Fruit fly (Drosophila melanogaster) whole organism, wandering third instar larva: ENCODE data around the gene Arts.

ENCODE experiments used
- Abd-B ChIP-seq: fragments of >200 bp; optimal IDR thresholded peaks from 2 replicates; lab custom pipeline; 2017; ENCODE audit warnings: missing biosample characterization, missing genetic modification characterization
- CG32264 ChIP-seq: fragments of 200-800 bp; sonication (Bioruptor generic); optimal IDR thresholded peaks from 2 replicates; lab custom pipeline; 2016; ENCODE audit warnings: missing biosample characterization, missing genetic modification characterization
- CG9705 ChIP-seq: fragments of 200-800 bp; sonication (Bioruptor generic); optimal IDR thresholded peaks from 2 replicates; lab custom pipeline; 2018; ENCODE audit warnings: missing biosample characterization, mild to moderate bottlenecking, missing genetic modification characterization
- CrebA ChIP-seq: fragments of 200-800 bp; sonication (Bioruptor generic); optimal IDR thresholded peaks from 2 replicates; lab custom pipeline; 2016; ENCODE audit warnings: missing biosample characterization, mild to moderate bottlenecking, missing genetic modification characterization, borderline replicate concordance
- Dfd ChIP-seq: fragments of >200 bp; optimal IDR thresholded peaks from 2 replicates; lab custom pipeline; 2017; ENCODE audit warnings: missing biosample characterization, missing genetic modification characterization
- Dif ChIP-seq: fragments of 200-275, 200-300 bp; sonication (Bioruptor generic); optimal IDR thresholded peaks from 2 replicates; lab custom pipeline; 2018; ENCODE audit warnings: missing biosample characterization, missing genetic modification characterization; ENCODE audit not compliant: partially characterized antibody
- GATAd ChIP-seq: sonication (Bioruptor generic); optimal IDR thresholded peaks from 2 replicates; lab custom pipeline; 2016; ENCODE audit warnings: missing biosample characterization, missing genetic modification characterization
- HLH106 ChIP-seq: fragments of 200-800 bp; optimal IDR thresholded peaks from 3 replicates; lab custom pipeline; 2019; ENCODE audit warnings: missing biosample characterization, mild to moderate bottlenecking, missing genetic modification characterization, moderate library complexity
- Hnf4 ChIP-seq: fragments of 200-800 bp; sonication (Bioruptor generic); optimal IDR thresholded peaks from 2 replicates; lab custom pipeline; 2016; ENCODE audit warnings: missing biosample characterization, mild to moderate bottlenecking, missing genetic modification characterization
- Hr78 ChIP-seq: fragments of >200 bp; optimal IDR thresholded peaks from 2 replicates; lab custom pipeline; 2017; ENCODE audit warnings: missing biosample characterization, missing genetic modification characterization
- Hr83 ChIP-seq: fragments of 200-300 bp; sonication (Bioruptor generic); optimal IDR thresholded peaks from 2 replicates; lab custom pipeline; 2016; ENCODE audit warnings: missing biosample characterization, mild to moderate bottlenecking, missing genetic modification characterization, moderate library complexity; ENCODE audit not compliant: poor library complexity, severe bottlenecking
- Jra ChIP-seq: sonication (Bioruptor generic); optimal IDR thresholded peaks from 2 replicates; lab custom pipeline; 2016; ENCODE audit warnings: missing biosample characterization, missing genetic modification characterization
- Mio ChIP-seq: sonication (Bioruptor generic); optimal IDR thresholded peaks from 2 replicates; lab custom pipeline; 2016; ENCODE audit warnings: missing biosample characterization, missing genetic modification characterization
- Myc ChIP-seq: fragments of >200 bp; optimal IDR thresholded peaks from 2 replicates; lab custom pipeline; 2017
- N ChIP-seq: fragments of >200 bp; optimal IDR thresholded peaks from 2 replicates; lab custom pipeline; 2018; ENCODE audit warnings: missing biosample characterization, missing external identifiers, missing genetic modification characterization
- OdsH ChIP-seq: fragments of 200-800 bp; sonication (Bioruptor generic); optimal IDR thresholded peaks from 2 replicates; lab custom pipeline; 2016; ENCODE audit warnings: missing biosample characterization, mild to moderate bottlenecking, missing genetic modification characterization
- Rel ChIP-seq, 2 experiments: fragments of 200-800 bp; sonication (Bioruptor generic) in 1 of 2; optimal IDR thresholded peaks; 2 replicates in 1 of 2; 3 replicates in 1 of 2; lab custom pipeline; 2016 to 2019; ENCODE audit warnings: mild to moderate bottlenecking in 2 of 2, missing biosample characterization in 2 of 2, missing genetic modification characterization in 2 of 2, moderate library complexity in 1 of 2
- Sp1 ChIP-seq: fragments of 200-800 bp; sonication (Bioruptor generic); optimal IDR thresholded peaks from 3 replicates; lab custom pipeline; 2019; ENCODE audit warnings: missing biosample characterization, mild to moderate bottlenecking, missing genetic modification characterization, moderate library complexity
- Vsx2 ChIP-seq: fragments of 200-300, 225-300 bp; sonication (Bioruptor generic); optimal IDR thresholded peaks from 2 replicates; lab custom pipeline; 2018; ENCODE audit warnings: missing biosample characterization, missing genetic modification characterization; ENCODE audit not compliant: partially characterized antibody
- br ChIP-seq: fragments of 200-800 bp; sonication (Bioruptor generic); optimal IDR thresholded peaks from 2 replicates; lab custom pipeline; 2016; ENCODE audit warnings: missing biosample characterization, missing genetic modification characterization
- brk ChIP-seq: fragments of 200-800 bp; sonication (Bioruptor generic); optimal IDR thresholded peaks from 2 replicates; lab custom pipeline; 2016; ENCODE audit warnings: missing biosample characterization, mild to moderate bottlenecking, missing genetic modification characterization
- dl ChIP-seq, 2 experiments: fragments of 175-275, 200-275 bp in 1 of 2; fragments of 200-275 bp in 1 of 2; sonication (Bioruptor generic); optimal IDR thresholded peaks; lab custom pipeline; 2018; ENCODE audit warnings: mild to moderate bottlenecking in 2 of 2, missing biosample characterization in 2 of 2, missing genetic modification characterization in 2 of 2, moderate library complexity in 2 of 2; ENCODE audit not compliant: partially characterized antibody in 2 of 2, insufficient read depth in 1 of 2
- dmrt93B ChIP-seq: fragments of 200-800 bp; sonication (Bioruptor generic); optimal IDR thresholded peaks from 2 replicates; lab custom pipeline; 2018; ENCODE audit warnings: missing biosample characterization, mild to moderate bottlenecking, missing genetic modification characterization
- dsf ChIP-seq: sonication (Bioruptor generic); optimal IDR thresholded peaks from 2 replicates; lab custom pipeline; 2016; ENCODE audit warnings: missing biosample characterization, missing genetic modification characterization, borderline replicate concordance
- ey ChIP-seq: fragments of 200-800 bp; sonication (Bioruptor generic); optimal IDR thresholded peaks from 2 replicates; lab custom pipeline; 2016; ENCODE audit warnings: missing biosample characterization, missing genetic modification characterization
- foxo ChIP-seq, 2 experiments: fragments of 200-800 bp; sonication (Bioruptor generic); optimal IDR thresholded peaks; 2 replicates in 1 of 2; 3 replicates in 1 of 2; lab custom pipeline; 2016 to 2017; ENCODE audit warnings: missing biosample characterization in 2 of 2, missing genetic modification characterization in 2 of 2
- fru ChIP-seq: fragments of 200-800 bp; sonication (Bioruptor generic); optimal IDR thresholded peaks from 3 replicates; lab custom pipeline; 2016; ENCODE audit warnings: missing biosample characterization, mild to moderate bottlenecking, missing genetic modification characterization
- h ChIP-seq: fragments of 200-800 bp; sonication (Bioruptor generic); optimal IDR thresholded peaks from 3 replicates; lab custom pipeline; 2016; ENCODE audit warnings: missing biosample characterization, mild to moderate bottlenecking, missing genetic modification characterization
- jim ChIP-seq: fragments of 175-275, 200-325 bp; sonication (Bioruptor generic); optimal IDR thresholded peaks from 2 replicates; lab custom pipeline; 2016; ENCODE audit warnings: missing biosample characterization, mild to moderate bottlenecking, missing genetic modification characterization
- lola ChIP-seq: fragments of >200 bp; optimal IDR thresholded peaks from 2 replicates; lab custom pipeline; 2017; ENCODE audit warnings: missing biosample characterization, missing genetic modification characterization
- pan ChIP-seq: fragments of >200 bp; optimal IDR thresholded peaks from 2 replicates; lab custom pipeline; 2017
- psq ChIP-seq: fragments of 200-800 bp; sonication (Bioruptor generic); optimal IDR thresholded peaks from 3 replicates; lab custom pipeline; 2017; ENCODE audit warnings: missing biosample characterization, mild to moderate bottlenecking, missing genetic modification characterization, moderate library complexity
- rgr ChIP-seq: fragments of 200-800 bp; sonication (Bioruptor generic); optimal IDR thresholded peaks from 3 replicates; lab custom pipeline; 2016; ENCODE audit warnings: missing biosample characterization, mild to moderate bottlenecking, missing genetic modification characterization
- sage ChIP-seq: fragments of 200-800 bp; sonication (Bioruptor generic); optimal IDR thresholded peaks from 2 replicates; lab custom pipeline; 2016; ENCODE audit warnings: missing biosample characterization, mild to moderate bottlenecking, missing genetic modification characterization
- sv ChIP-seq: fragments of 200-800 bp; sonication (Bioruptor generic); optimal IDR thresholded peaks from 3 replicates; lab custom pipeline; 2016; ENCODE audit warnings: missing biosample characterization, missing genetic modification characterization
- tai ChIP-seq: sonication (Bioruptor generic); optimal IDR thresholded peaks from 2 replicates; lab custom pipeline; 2016; ENCODE audit warnings: missing biosample characterization, missing genetic modification characterization
- usp ChIP-seq: fragments of >200 bp; optimal IDR thresholded peaks from 2 replicates; lab custom pipeline; 2017; ENCODE audit warnings: missing biosample characterization, missing genetic modification characterization
- woc ChIP-seq: sonication (Bioruptor generic); optimal IDR thresholded peaks from 2 replicates; lab custom pipeline; 2016; ENCODE audit warnings: missing biosample characterization, mild to moderate bottlenecking, missing genetic modification characterization

Gene Arts

dm6 chr3L:16590860-16591259 lies 11.8 kb upstream of the Arts start, which contains the start of gene tra:
Gene tra, minus strand, starts transcription at chr3L:16591050.
- TF ChIP-seq Hr83 (GFP tag; lab: Kevin White, UChicago), result no peak
- no peak for TF ChIP-seq rgr (GFP tag; lab: Kevin White, UChicago)
- TF ChIP-seq dmrt93B (GFP tag; lab: Kevin White, UChicago), result no peak
- no peak for TF ChIP-seq br (GFP tag; lab: Kevin White, UChicago)
- TF ChIP-seq jim (GFP tag; lab: Kevin White, UChicago), result no peak
- no peak for TF ChIP-seq CG32264 (GFP tag; lab: Kevin White, UChicago)
- TF ChIP-seq, all 38 proteins: peak for 0

DNA sequence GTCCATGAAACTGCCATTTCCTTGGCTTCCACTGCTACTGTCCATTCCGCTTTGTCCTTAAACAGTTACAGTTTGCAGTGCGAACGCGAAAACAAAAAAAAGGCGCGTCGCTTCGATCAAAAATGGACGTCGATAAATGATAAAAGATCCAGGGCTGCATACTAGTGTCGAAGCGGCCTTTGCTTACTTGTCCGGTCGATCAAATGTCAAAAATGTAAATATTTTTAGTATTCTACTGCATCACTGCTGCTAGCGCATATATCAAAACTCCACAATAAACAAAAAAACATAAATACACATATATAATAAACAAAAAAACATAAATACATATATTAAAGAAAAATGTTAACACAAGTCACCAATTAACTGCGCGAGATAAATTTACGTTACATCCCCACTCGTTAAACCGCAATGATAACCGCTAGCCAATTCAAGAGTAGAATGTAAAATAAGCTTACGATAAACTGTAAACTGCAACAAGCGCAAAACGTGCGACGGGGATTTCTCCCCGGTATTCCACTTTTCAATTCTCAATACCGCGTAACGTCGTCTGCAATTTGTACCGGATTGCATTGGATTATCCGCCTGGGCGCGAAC lies 7.6 kb upstream of the Arts start, which contains the start of the genes spd-2 and Apl:
Gene spd-2, minus strand, starts transcription at position 93 of the 597 bp plus-strand sequence.
Gene Apl, plus strand, starts transcription at position 260 of the 597 bp plus-strand sequence.
- no peak for TF ChIP-seq ey (GFP tag; lab: Kevin White, UChicago)
- TF ChIP-seq Myc (lab: Kevin White, UChicago), result peak; percentile 0
- TF ChIP-seq brk (GFP tag; lab: Kevin White, UChicago), result no peak
- TF ChIP-seq lola (GFP tag; lab: Kevin White, UChicago), result no peak
- TF ChIP-seq Dif, result no peak
- TF ChIP-seq OdsH, result no peak
- TF ChIP-seq Rel (GFP tag; optimal IDR thresholded peaks at IDR 0.05; lab: Kevin White, UChicago), result no peak
- peak; percentile 65 for TF ChIP-seq Rel (tag; optimal IDR thresholded peaks at IDR 0.05; lab: Kevin White, UChicago)

- TF ChIP-seq Hnf4 (GFP tag; lab: Kevin White, UChicago), result peak; percentile 77
- TF ChIP-seq sage, result no peak
- peak; percentile 1 for TF ChIP-seq GATAd (GFP tag; lab: Kevin White, UChicago)
- TF ChIP-seq HLH106 (tag; lab: Kevin White, UChicago), result peak; percentile 47
- TF ChIP-seq Vsx2 (GFP tag; lab: Kevin White, UChicago), result no peak
- TF ChIP-seq Abd-B (GFP tag; lab: Kevin White, UChicago), result no peak
- TF ChIP-seq dl (GFP tag; optimal IDR thresholded peaks at IDR 0.05; lab: Kevin White, UChicago; ENCODE audit: insufficient read depth in 1 of 2, partially characterized antibody in 2 of 2), result no peak
- no peak for TF ChIP-seq Myc (lab: Kevin White, UChicago)
- no peak for TF ChIP-seq pan (lab: Kevin White, UChicago)
- no peak for TF ChIP-seq Dfd
- TF ChIP-seq foxo (GFP tag; optimal IDR thresholded peaks at IDR 0.05; lab: Kevin White, UChicago), result peak in 1 of 2 experiments; percentile 86
- TF ChIP-seq CG32264 (GFP tag; lab: Kevin White, UChicago), result no peak
- TF ChIP-seq jim (GFP tag; lab: Kevin White, UChicago), result peak; percentile 47
- peak; percentile 69 for TF ChIP-seq ey (GFP tag; lab: Kevin White, UChicago)
- TF ChIP-seq OdsH, result peak; percentile 65
- peak; percentile 79 for TF ChIP-seq rgr (GFP tag; lab: Kevin White, UChicago)
- TF ChIP-seq woc (GFP tag; lab: Kevin White, UChicago), result peak; percentile 88
- peak; percentile 76 for TF ChIP-seq br (GFP tag; lab: Kevin White, UChicago)
- peak; percentile 10 for TF ChIP-seq CG9705 (GFP tag; lab: Kevin White, UChicago)
- TF ChIP-seq dsf (GFP tag; lab: Kevin White, UChicago), result no peak
- peak; percentile 67 for TF ChIP-seq h (GFP tag; lab: Kevin White, UChicago)
- peak; percentile 51 for TF ChIP-seq Sp1
- TF ChIP-seq tai (GFP tag; lab: Kevin White, UChicago), result no peak
- TF ChIP-seq Mio (GFP tag; lab: Kevin White, UChicago), result peak; percentile 28
- TF ChIP-seq Hr83 (GFP tag; lab: Kevin White, UChicago), result peak; percentile 97
- no peak for TF ChIP-seq usp (GFP tag; lab: Kevin White, UChicago)
- no peak for TF ChIP-seq brk (GFP tag; lab: Kevin White, UChicago)
- TF ChIP-seq psq (GFP tag; lab: Kevin White, UChicago), result peak; percentile 34
- TF ChIP-seq Jra (GFP tag; lab: Kevin White, UChicago), result peak; percentile 43
- TF ChIP-seq sv (GFP tag; lab: Kevin White, UChicago), result peak; percentile 6
- TF ChIP-seq Hr78, result no peak
- TF ChIP-seq lola (GFP tag; lab: Kevin White, UChicago), result no peak
- no peak for TF ChIP-seq Rel (GFP tag; optimal IDR thresholded peaks at IDR 0.05; lab: Kevin White, UChicago)
- peak; percentile 40 for TF ChIP-seq Rel (tag; optimal IDR thresholded peaks at IDR 0.05; lab: Kevin White, UChicago)
- TF ChIP-seq N (GFP tag; lab: Kevin White, UChicago), result no peak
- peak; percentile 63 for TF ChIP-seq fru (GFP tag; lab: Kevin White, UChicago)
- no peak for TF ChIP-seq CrebA (GFP tag; lab: Kevin White, UChicago)
- TF ChIP-seq Dif, result no peak
- no peak for TF ChIP-seq dmrt93B (GFP tag; lab: Kevin White, UChicago)
Measured at dm6 chr3L:16609120-16609519, 6.5 kb downstream of the Arts start, which contains the start of gene CG4098. Gene CG4098, minus strand, starts transcription at chr3L:16609347.
